Fruit fly (Drosophila melanogaster) whole organism, embryonic: ENCODE results near the gene CG17224.

Experiments
- Adf1 ChIP-seq: fragments of 200-800 bp; sonication (Bioruptor generic); IDR thresholded peaks from 2 replicates; pipeline ENCODE4 v1.3.6; 2022; ENCODE audit warnings: missing biosample characterization, missing genetic modification characterization
- Atf-2 ChIP-seq: fragments of 200-800 bp; sonication (Bioruptor generic); optimal IDR thresholded peaks from 2 replicates; lab custom pipeline; 2016; ENCODE audit warnings: missing biosample characterization, missing genetic modification characterization
- C15 ChIP-seq: fragments of 200-800 bp; sonication (Bioruptor generic); IDR thresholded peaks from 3 replicates; pipeline ENCODE4 v1.3.6; 2022; ENCODE audit warnings: missing biosample characterization, missing genetic modification characterization
- CG10147 ChIP-seq: fragments of 200-800 bp; sonication (Bioruptor generic); optimal IDR thresholded peaks from 2 replicates; lab custom pipeline; 2019; ENCODE audit warnings: missing biosample characterization, mild to moderate bottlenecking, missing genetic modification characterization, moderate library complexity
- CG10267 ChIP-seq: fragments of 200-800 bp; sonication (Bioruptor generic); optimal IDR thresholded peaks from 2 replicates; lab custom pipeline; 2018; ENCODE audit warnings: missing biosample characterization, mild to moderate bottlenecking, missing genetic modification characterization, moderate library complexity
- CG12155 ChIP-seq: fragments of 200-800 bp; sonication (Bioruptor generic); optimal IDR thresholded peaks from 3 replicates; lab custom pipeline; 2016; ENCODE audit warnings: missing biosample characterization, missing genetic modification characterization
- CG12769 ChIP-seq: fragments of 200-800 bp; sonication (Bioruptor generic); optimal IDR thresholded peaks from 2 replicates; lab custom pipeline; 2019; ENCODE audit warnings: missing biosample characterization, mild to moderate bottlenecking, missing genetic modification characterization, moderate library complexity
- CG14441 ChIP-seq: fragments of 200-800 bp; sonication (Bioruptor generic); IDR thresholded peaks from 2 replicates; pipeline ENCODE4 v1.3.6; 2022; ENCODE audit warnings: missing biosample characterization, missing genetic modification characterization
- CG14965 ChIP-seq: fragments of 200-800 bp; sonication (Bioruptor generic); optimal IDR thresholded peaks from 2 replicates; lab custom pipeline; 2016; ENCODE audit warnings: missing biosample characterization, missing genetic modification characterization, borderline replicate concordance
- CG15073 ChIP-seq: fragments of 200-800 bp; sonication (Bioruptor generic); optimal IDR thresholded peaks from 2 replicates; lab custom pipeline; 2016; ENCODE audit warnings: missing biosample characterization, missing genetic modification characterization
- CG15601 ChIP-seq: fragments of 200-800 bp; sonication (Bioruptor generic); optimal IDR thresholded peaks from 3 replicates; lab custom pipeline; 2019; ENCODE audit warnings: missing biosample characterization, mild to moderate bottlenecking, missing genetic modification characterization, moderate library complexity
- CG15696 ChIP-seq: fragments of 200-800 bp; sonication (Bioruptor generic); optimal IDR thresholded peaks from 2 replicates; lab custom pipeline; 2019; ENCODE audit warnings: missing biosample characterization, mild to moderate bottlenecking, missing genetic modification characterization, moderate library complexity
- CG32767 ChIP-seq: fragments of 200-800 bp; sonication (Bioruptor generic); IDR thresholded peaks from 2 replicates; pipeline ENCODE4 v1.3.6; 2022; ENCODE audit warnings: missing biosample characterization, missing genetic modification characterization
- CG33213 ChIP-seq: fragments of 200-800 bp; sonication (Bioruptor generic); optimal IDR thresholded peaks from 3 replicates; lab custom pipeline; 2016; ENCODE audit warnings: missing biosample characterization, missing genetic modification characterization
- CG3726 ChIP-seq: fragments of 200-800 bp; sonication (Bioruptor generic); IDR thresholded peaks from 3 replicates; pipeline ENCODE4, ENCODE4 v1.3.6; 2022; ENCODE audit warnings: missing biosample characterization, missing genetic modification characterization
- CG4617 ChIP-seq: fragments of 200-800 bp; sonication (Bioruptor generic); optimal IDR thresholded peaks from 3 replicates; lab custom pipeline; 2016; ENCODE audit warnings: missing biosample characterization, missing genetic modification characterization, borderline replicate concordance
- CG7271 ChIP-seq: fragments of 200-800 bp; sonication (Bioruptor generic); optimal IDR thresholded peaks from 2 replicates; lab custom pipeline; 2018; ENCODE audit warnings: missing biosample characterization, mild to moderate bottlenecking, missing genetic modification characterization, moderate library complexity
- CG7786 ChIP-seq: fragments of 200-800 bp; sonication (Bioruptor generic); optimal IDR thresholded peaks from 2 replicates; lab custom pipeline; 2016; ENCODE audit warnings: missing biosample characterization, missing genetic modification characterization
- CHES-1-like ChIP-seq: fragments of 200-800 bp; sonication (Bioruptor generic); optimal IDR thresholded peaks from 2 replicates; lab custom pipeline; 2016; ENCODE audit warnings: missing biosample characterization, missing genetic modification characterization
- CkIIα-i1 ChIP-seq: fragments of 200-800 bp; sonication (Bioruptor generic); IDR thresholded peaks from 2 replicates; pipeline ENCODE4 v1.3.6; 2022; ENCODE audit warnings: missing biosample characterization, missing genetic modification characterization
- D ChIP-seq, 2 experiments: fragments of 200-800 bp in 1 of 2; fragments of >200 bp in 1 of 2; sonication (Bioruptor generic) in 1 of 2; optimal IDR thresholded peaks; 2 replicates in 1 of 2; 3 replicates in 1 of 2; lab custom pipeline; 2017; ENCODE audit warnings: mild to moderate bottlenecking in 1 of 2, missing biosample characterization in 1 of 2, missing genetic modification characterization in 1 of 2, missing genetic modification reagents in 1 of 2
- Dek ChIP-seq: fragments of 200-800 bp; sonication (Bioruptor generic); optimal IDR thresholded peaks from 3 replicates; lab custom pipeline; 2019; ENCODE audit warnings: missing biosample characterization, mild to moderate bottlenecking, missing genetic modification characterization, moderate library complexity
- Dip2 ChIP-seq: fragments of 200-800 bp; sonication (Bioruptor generic); IDR thresholded peaks from 2 replicates; pipeline ENCODE4 v1.3.6; 2022; ENCODE audit warnings: missing biosample characterization, missing genetic modification characterization
- Hey ChIP-seq: fragments of 200-800 bp; sonication (Bioruptor generic); optimal IDR thresholded peaks from 3 replicates; lab custom pipeline; 2018; ENCODE audit warnings: missing biosample characterization, mild to moderate bottlenecking, missing genetic modification characterization
- NC2α ChIP-seq: fragments of 200-800 bp; sonication (Bioruptor generic); optimal IDR thresholded peaks from 2 replicates; lab custom pipeline; 2016; ENCODE audit warnings: missing biosample characterization, missing genetic modification characterization
- Rx ChIP-seq: fragments of 200-800 bp; sonication (Bioruptor generic); IDR thresholded peaks from 2 replicates; pipeline ENCODE4 v1.3.6; 2022; ENCODE audit warnings: missing biosample characterization, missing genetic modification characterization
- Spps ChIP-seq: fragments of 200-800 bp; sonication (Bioruptor generic); optimal IDR thresholded peaks from 2 replicates; lab custom pipeline; 2018; ENCODE audit warnings: missing biosample characterization, mild to moderate bottlenecking, missing genetic modification characterization
- Ssrp ChIP-seq: fragments of 200-800 bp; sonication (Bioruptor generic); optimal IDR thresholded peaks from 2 replicates; lab custom pipeline; 2018; ENCODE audit warnings: missing biosample characterization, mild to moderate bottlenecking, missing genetic modification characterization, moderate library complexity
- ab ChIP-seq: fragments of 200-800 bp; sonication (Bioruptor generic); optimal IDR thresholded peaks from 2 replicates; lab custom pipeline; 2016; ENCODE audit warnings: missing biosample characterization, missing genetic modification characterization
- ac ChIP-seq: fragments of 200-800 bp; sonication (Bioruptor generic); optimal IDR thresholded peaks from 3 replicates; lab custom pipeline; 2017; ENCODE audit warnings: missing biosample characterization, mild to moderate bottlenecking, missing genetic modification characterization
- ase ChIP-seq: fragments of 200-800 bp; sonication (Bioruptor generic); IDR thresholded peaks from 3 replicates; pipeline ENCODE4 v1.3.6; 2022; ENCODE audit warnings: missing biosample characterization, missing genetic modification characterization
- ash1 ChIP-seq: fragments of 200-800 bp; sonication (Bioruptor generic); optimal IDR thresholded peaks from 2 replicates; lab custom pipeline; 2018; ENCODE audit warnings: missing biosample characterization, mild to moderate bottlenecking, missing genetic modification characterization
- bigmax ChIP-seq: fragments of 200-800 bp; sonication (Bioruptor generic); optimal IDR thresholded peaks from 2 replicates; lab custom pipeline; 2018; ENCODE audit warnings: missing biosample characterization, mild to moderate bottlenecking, missing genetic modification characterization
- bowl ChIP-seq: fragments of 200-800 bp; sonication (Bioruptor generic); IDR thresholded peaks from 2 replicates; pipeline ENCODE4 v1.3.6; 2022; ENCODE audit warnings: missing biosample characterization, missing genetic modification characterization
- emc ChIP-seq: fragments of 200-800 bp; sonication (Bioruptor generic); optimal IDR thresholded peaks from 2 replicates; lab custom pipeline; 2016; ENCODE audit warnings: missing biosample characterization, missing genetic modification characterization
- esg ChIP-seq: fragments of 200-800 bp; sonication (Bioruptor generic); conservative IDR thresholded peaks from 2 replicates; pipeline ENCODE4 v1.3.6; 2022; ENCODE audit warnings: missing biosample characterization, missing genetic modification characterization
- eve ChIP-seq, 2 experiments: fragments of >200 bp; optimal IDR thresholded peaks; 2 replicates each; lab custom pipeline; 2017; ENCODE audit warnings: missing biosample characterization in 2 of 2, missing genetic modification characterization in 2 of 2
- fd96Cb ChIP-seq: fragments of 200-800 bp; sonication (Bioruptor generic); optimal IDR thresholded peaks from 2 replicates; lab custom pipeline; 2018; ENCODE audit warnings: missing biosample characterization, mild to moderate bottlenecking, missing genetic modification characterization, moderate library complexity
- gcm2 ChIP-seq: fragments of 200-800 bp; sonication (Bioruptor generic); optimal IDR thresholded peaks from 2 replicates; lab custom pipeline; 2016; ENCODE audit warnings: missing biosample characterization, missing genetic modification characterization
- grn ChIP-seq: fragments of 200-800 bp; sonication (Bioruptor generic); optimal IDR thresholded peaks from 3 replicates; lab custom pipeline; 2017; ENCODE audit warnings: missing biosample characterization, missing genetic modification characterization
- hb ChIP-seq: fragments of 200-800 bp; sonication (Bioruptor generic); IDR thresholded peaks from 3 replicates; pipeline ENCODE4 v1.3.6; 2022; ENCODE audit warnings: missing biosample characterization, missing genetic modification characterization; ENCODE audit not compliant: partially characterized antibody
- nerfin-1 ChIP-seq: fragments of 200-800 bp; sonication (Bioruptor generic); optimal IDR thresholded peaks from 3 replicates; lab custom pipeline; 2019; ENCODE audit warnings: missing biosample characterization, mild to moderate bottlenecking, missing genetic modification characterization, moderate library complexity
- odd ChIP-seq: fragments of 200-800 bp; sonication (Bioruptor generic); optimal IDR thresholded peaks from 2 replicates; lab custom pipeline; 2017; ENCODE audit warnings: missing biosample characterization, mild to moderate bottlenecking, missing genetic modification characterization
- onecut ChIP-seq: fragments of 200-800 bp; sonication (Bioruptor generic); IDR thresholded peaks from 2 replicates; pipeline ENCODE4 v1.3.6; 2022; ENCODE audit warnings: missing biosample characterization, missing genetic modification characterization
- sisA ChIP-seq: fragments of 200-800 bp; sonication (Bioruptor generic); IDR thresholded peaks from 2 replicates; pipeline ENCODE4 v1.3.6; 2022; ENCODE audit warnings: missing biosample characterization, missing genetic modification characterization
- sqz ChIP-seq: fragments of 200-800 bp; sonication (Bioruptor generic); optimal IDR thresholded peaks from 3 replicates; lab custom pipeline; 2018; ENCODE audit warnings: missing biosample characterization, mild to moderate bottlenecking, missing genetic modification characterization
- toy ChIP-seq: fragments of 200-800 bp; sonication (Bioruptor generic); IDR thresholded peaks from 2 replicates; pipeline ENCODE4 v1.3.6; 2022; ENCODE audit warnings: missing biosample characterization, missing genetic modification characterization
- usp ChIP-seq: fragments of >200 bp; optimal IDR thresholded peaks from 2 replicates; lab custom pipeline; 2017; ENCODE audit warnings: missing biosample characterization, missing genetic modification characterization
- wek ChIP-seq: fragments of 200-800 bp; sonication (Bioruptor generic); optimal IDR thresholded peaks from 3 replicates; lab custom pipeline; 2018; ENCODE audit warnings: missing biosample characterization, mild to moderate bottlenecking, missing genetic modification characterization, moderate library complexity
- z ChIP-seq: fragments of 200-800 bp; sonication (Bioruptor generic); IDR thresholded peaks from 3 replicates; pipeline ENCODE4 v1.3.6; 2022; ENCODE audit warnings: missing biosample characterization, missing genetic modification characterization

CG17224 gene

dm6 chr2L:3057951-3058771 lies 40.1 kb upstream of the CG17224 start (continued):
- TF ChIP-seq Dek (peak; percentile 16), CG4617 (GFP tag; lab: Kevin White, UChicago) (no peak), CG7271 (tag; lab: Kevin White, UChicago) (no peak), wek (GFP tag; lab: Kevin White, UChicago) (peak; percentile 27), CG15073 (no peak), emc (GFP tag; lab: Kevin White, UChicago) (no peak), CG12155 (GFP tag; lab: Kevin White, UChicago) (no peak), CG12769 (tag; lab: Kevin White, UChicago) (peak; percentile 32), grn (GFP tag; lab: Kevin White, UChicago) (peak; percentile 99), NC2α (GFP tag; lab: Kevin White, UChicago) (no peak), bowl (GFP tag; lab: Robert Waterston, UW) (no peak), CHES-1-like (GFP tag; lab: Kevin White, UChicago) (no peak), Rx (no peak), Atf-2 (GFP tag; lab: Kevin White, UChicago) (no peak), CG7786 (no peak), onecut (GFP tag; lab: Robert Waterston, UW) (peak; percentile 5; the same call in 1 of the 2 replicates), CG3726 (GFP tag; lab: Robert Waterston, UW) (no peak), C15 (GFP tag; lab: Robert Waterston, UW) (no peak), Hey (tag; lab: Kevin White, UChicago) (peak; percentile 95), ase (GFP tag; lab: Robert Waterston, UW) (no peak), CG33213 (no peak), odd (GFP tag; lab: Kevin White, UChicago) (no peak), ab (GFP tag; lab: Kevin White, UChicago) (no peak), CkIIα-i1 (GFP tag; lab: Robert Waterston, UW) (no peak), ash1 (peak; percentile 4), eve (GFP tag; optimal IDR thresholded peaks at IDR 0.05; lab: Kevin White, UChicago) (no peak), hb (no peak), nerfin-1 (no peak), toy (GFP tag; lab: Robert Waterston, UW) (no peak), Dip2 (GFP tag; lab: Robert Waterston, UW) (no peak), Spps (no peak), CG15696 (tag; lab: Kevin White, UChicago) (peak; percentile 2), sisA (GFP tag; lab: Robert Waterston, UW) (no peak), CG10147 (GFP tag; lab: Kevin White, UChicago) (no peak), ac (no peak), fd96Cb (no peak), CG14965 (GFP tag; lab: Kevin White, UChicago) (no peak), D (optimal IDR thresholded peaks at IDR 0.05; lab: Kevin White, UChicago) (no peak), D (GFP tag; optimal IDR thresholded peaks at IDR 0.05; lab: Kevin White, UChicago) (peak; percentile 0), Adf1 (GFP tag; lab: Robert Waterston, UW) (peak; percentile 25; the same call in 1 of the 2 replicates), Ssrp (no peak), CG10267 (no peak), CG15601 (tag; lab: Kevin White, UChicago) (no peak), sqz (no peak), CG14441 (no peak), gcm2 (GFP tag; lab: Kevin White, UChicago) (no peak), CG32767 (GFP tag; lab: Robert Waterston, UW) (no peak), usp (GFP tag; lab: Kevin White, UChicago) (no peak), z (GFP tag; lab: Robert Waterston, UW) (no peak), bigmax (GFP tag; lab: Kevin White, UChicago) (no peak), esg (GFP tag; lab: Robert Waterston, UW) (no peak)
